Worm (Caenorhabditis elegans): Measurements from ENCODE around the gene best-13.

- TF ChIP-seq unc-30 (tag; optimal IDR thresholded peaks at IDR 0.05), result no peak
- no peak for TF ChIP-seq ceh-90 (tag; optimal IDR thresholded peaks at IDR 0.05)
- TF ChIP-seq mef-2 (tag; optimal IDR thresholded peaks at IDR 0.05), result no peak
- no peak for TF ChIP-seq mdl-1 (tag; optimal IDR thresholded peaks at IDR 0.05)
These were observed 31.5 kb upstream of the best-13 start for ce11 chrIV:9872210-9872609.

Data from whole organism, L1 larva.